Fruit fly (Drosophila melanogaster) whole organism, embryonic: ENCODE measurements around the gene Dbp73D.

ENCODE experiments used
- Aef1 ChIP-seq: fragments of 200-800 bp; sonication (Bioruptor generic); IDR thresholded peaks from 3 replicates; pipeline ENCODE4 v1.3.6; 2022; ENCODE audit warnings: missing biosample characterization, missing genetic modification characterization
- Atf-2 ChIP-seq: fragments of 200-800 bp; sonication (Bioruptor generic); optimal IDR thresholded peaks from 2 replicates; lab custom pipeline; 2016; ENCODE audit warnings: missing biosample characterization, missing genetic modification characterization
- CG10654 ChIP-seq: fragments of 200-800 bp; sonication (Bioruptor generic); optimal IDR thresholded peaks from 2 replicates; lab custom pipeline; 2016; ENCODE audit warnings: missing biosample characterization, missing genetic modification characterization
- CG10979 ChIP-seq: fragments of 200-800 bp; sonication (Bioruptor generic); optimal IDR thresholded peaks from 2 replicates; lab custom pipeline; 2018; ENCODE audit warnings: missing biosample characterization, mild to moderate bottlenecking, missing genetic modification characterization, moderate library complexity
- CG11696 ChIP-seq: fragments of 200-800 bp; sonication (Bioruptor generic); IDR thresholded peaks from 2 replicates; pipeline ENCODE4 v1.3.6; 2022; ENCODE audit warnings: missing biosample characterization, missing genetic modification characterization
- CG12769 ChIP-seq: fragments of 200-800 bp; sonication (Bioruptor generic); optimal IDR thresholded peaks from 2 replicates; lab custom pipeline; 2019; ENCODE audit warnings: missing biosample characterization, mild to moderate bottlenecking, missing genetic modification characterization, moderate library complexity
- CG12942 ChIP-seq: fragments of 200-800 bp; sonication (Bioruptor generic); optimal IDR thresholded peaks from 3 replicates; lab custom pipeline; 2016; ENCODE audit warnings: missing biosample characterization, missing genetic modification characterization
- CG13624 ChIP-seq: fragments of 200-800 bp; sonication (Bioruptor generic); optimal IDR thresholded peaks from 2 replicates; lab custom pipeline; 2016; ENCODE audit warnings: missing biosample characterization, missing genetic modification characterization
- CG13775 ChIP-seq: fragments of 200-800 bp; sonication (Bioruptor generic); optimal IDR thresholded peaks from 3 replicates; lab custom pipeline; 2017; ENCODE audit warnings: missing biosample characterization, mild to moderate bottlenecking, missing genetic modification characterization
- CG15601 ChIP-seq: fragments of 200-800 bp; sonication (Bioruptor generic); optimal IDR thresholded peaks from 3 replicates; lab custom pipeline; 2019; ENCODE audit warnings: missing biosample characterization, mild to moderate bottlenecking, missing genetic modification characterization, moderate library complexity
- CG17612 ChIP-seq: fragments of 200-800 bp; sonication (Bioruptor generic); IDR thresholded peaks from 2 replicates; pipeline ENCODE4 v1.3.6; 2022; ENCODE audit warnings: missing biosample characterization, missing genetic modification characterization
- CG18599 ChIP-seq: fragments of 200-800 bp; sonication (Bioruptor generic); optimal IDR thresholded peaks from 3 replicates; lab custom pipeline; 2017; ENCODE audit warnings: missing biosample characterization, missing genetic modification characterization, mild to moderate bottlenecking, moderate library complexity, missing genetic modification reagents
- CG2116 ChIP-seq: fragments of 200-800 bp; sonication (Bioruptor generic); optimal IDR thresholded peaks from 3 replicates; lab custom pipeline; 2018; ENCODE audit warnings: missing biosample characterization, mild to moderate bottlenecking, missing genetic modification characterization
- CG2129 ChIP-seq: fragments of 200-800 bp; sonication (Bioruptor generic); IDR thresholded peaks from 2 replicates; pipeline ENCODE4 v1.3.6; 2022; ENCODE audit warnings: missing biosample characterization, missing genetic modification characterization; ENCODE audit not compliant: partially characterized antibody
- CG2199 ChIP-seq: fragments of 200-800 bp; sonication (Bioruptor generic); IDR thresholded peaks from 3 replicates; pipeline ENCODE4 v1.3.6; 2022; ENCODE audit warnings: missing biosample characterization, missing genetic modification characterization
- CG31365 ChIP-seq: fragments of 200-800 bp; sonication (Bioruptor generic); optimal IDR thresholded peaks from 2 replicates; lab custom pipeline; 2018; ENCODE audit warnings: missing biosample characterization, mild to moderate bottlenecking, missing genetic modification characterization
- CG32532 ChIP-seq: fragments of 200-800 bp; sonication (Bioruptor generic); IDR thresholded peaks from 2 replicates; pipeline ENCODE4 v1.3.6; 2022; ENCODE audit warnings: missing biosample characterization, missing genetic modification characterization
- CG3847 ChIP-seq: fragments of 200-800 bp; sonication (Bioruptor generic); IDR thresholded peaks from 2 replicates; pipeline ENCODE4 v1.3.6; 2022; ENCODE audit warnings: missing biosample characterization, missing genetic modification characterization
- CG4360 ChIP-seq: fragments of 200-800 bp; sonication (Bioruptor generic); IDR thresholded peaks from 2 replicates; pipeline ENCODE4 v1.3.6; 2022; ENCODE audit warnings: missing biosample characterization, missing genetic modification characterization
- CG4730 ChIP-seq: fragments of 200-800 bp; sonication (Bioruptor generic); IDR thresholded peaks from 2 replicates; pipeline ENCODE4 v1.3.6; 2022; ENCODE audit warnings: missing biosample characterization, missing genetic modification characterization
- CG5245 ChIP-seq: fragments of 200-800 bp; sonication (Bioruptor generic); optimal IDR thresholded peaks from 3 replicates; lab custom pipeline; 2016; ENCODE audit warnings: missing biosample characterization, missing genetic modification characterization
- CG6791 ChIP-seq: fragments of 200-800 bp; sonication (Bioruptor generic); IDR thresholded peaks from 3 replicates; pipeline ENCODE4 v1.3.6; 2022; ENCODE audit warnings: missing biosample characterization, missing genetic modification characterization; ENCODE audit not compliant: partially characterized antibody
- CG7372 ChIP-seq: fragments of 200-800 bp; sonication (Bioruptor generic); IDR thresholded peaks from 2 replicates; pipeline ENCODE4 v1.3.6; 2022; ENCODE audit warnings: missing biosample characterization, missing genetic modification characterization
- CG7963 ChIP-seq: fragments of 200-800 bp; sonication (Bioruptor generic); IDR thresholded peaks from 3 replicates; pipeline ENCODE4 v1.3.6; 2022; ENCODE audit warnings: missing biosample characterization, missing genetic modification characterization; ENCODE audit not compliant: partially characterized antibody
- CG8388 ChIP-seq: fragments of 200-800 bp; sonication (Bioruptor generic); optimal IDR thresholded peaks from 2 replicates; lab custom pipeline; 2019; ENCODE audit warnings: missing biosample characterization, mild to moderate bottlenecking, missing genetic modification characterization, moderate library complexity
- Camta ChIP-seq: fragments of 200-800 bp; sonication (Bioruptor generic); optimal IDR thresholded peaks from 2 replicates; lab custom pipeline; 2016; ENCODE audit warnings: missing biosample characterization, missing genetic modification characterization
- Doc3 ChIP-seq: fragments of 200-800 bp; sonication (Bioruptor generic); IDR thresholded peaks from 3 replicates; pipeline ENCODE4 v1.3.6; 2022; ENCODE audit warnings: missing biosample characterization, missing genetic modification characterization; ENCODE audit not compliant: partially characterized antibody
- Dref ChIP-seq: fragments of 200-800 bp; sonication (Bioruptor generic); IDR thresholded peaks from 2 replicates; pipeline ENCODE4 v1.3.6; 2022; ENCODE audit warnings: missing biosample characterization, missing genetic modification characterization
- HLH3B ChIP-seq: fragments of 200-800 bp; sonication (Bioruptor generic); IDR thresholded peaks from 2 replicates; pipeline ENCODE4 v1.3.6; 2022; ENCODE audit warnings: missing biosample characterization, missing genetic modification characterization
- Hr39 ChIP-seq: fragments of >200 bp; optimal IDR thresholded peaks from 2 replicates; lab custom pipeline; 2017
- Hr78 ChIP-seq, 2 experiments: fragments of 200-800 bp in 1 of 2; fragments of >200 bp in 1 of 2; sonication (Bioruptor generic) in 1 of 2; optimal IDR thresholded peaks; 2 replicates each; lab custom pipeline; 2017 to 2019; ENCODE audit warnings: missing biosample characterization in 2 of 2, missing genetic modification characterization in 2 of 2, mild to moderate bottlenecking in 1 of 2, moderate library complexity in 1 of 2
- NfI ChIP-seq: fragments of 200-800 bp; sonication (Bioruptor generic); optimal IDR thresholded peaks from 3 replicates; lab custom pipeline; 2018; ENCODE audit warnings: missing biosample characterization, mild to moderate bottlenecking, missing genetic modification characterization, moderate library complexity
- Pdp1 ChIP-seq, 2 experiments: fragments of 200-800 bp; sonication (Bioruptor generic); optimal IDR thresholded peaks; 3 replicates each; lab custom pipeline; 2016; ENCODE audit warnings: missing biosample characterization in 2 of 2, missing genetic modification characterization in 2 of 2, mild to moderate bottlenecking in 1 of 2, moderate library complexity in 1 of 2
- ash1 ChIP-seq: fragments of 200-800 bp; sonication (Bioruptor generic); optimal IDR thresholded peaks from 2 replicates; lab custom pipeline; 2018; ENCODE audit warnings: missing biosample characterization, mild to moderate bottlenecking, missing genetic modification characterization
- bsh ChIP-seq, 2 experiments: fragments of 200-800 bp; sonication (Bioruptor generic); optimal IDR thresholded peaks; 2 replicates each; lab custom pipeline; 2017 to 2018; ENCODE audit warnings: mild to moderate bottlenecking in 2 of 2, missing biosample characterization in 2 of 2, missing genetic modification characterization in 2 of 2, moderate library complexity in 1 of 2
- cg ChIP-seq: fragments of 200-800 bp; sonication (Bioruptor generic); optimal IDR thresholded peaks from 3 replicates; lab custom pipeline; 2019; ENCODE audit warnings: missing biosample characterization, mild to moderate bottlenecking, missing genetic modification characterization, moderate library complexity
- croc ChIP-seq: fragments of 200-800 bp; sonication (Bioruptor generic); conservative IDR thresholded peaks from 3 replicates; pipeline ENCODE4 v1.3.6; 2022; ENCODE audit warnings: missing biosample characterization, missing genetic modification characterization
- ewg ChIP-seq: fragments of 200-800 bp; sonication (Bioruptor generic); optimal IDR thresholded peaks from 3 replicates; lab custom pipeline; 2017; ENCODE audit warnings: mild to moderate bottlenecking, missing biosample characterization, missing genetic modification reagents, missing genetic modification characterization
- exex ChIP-seq: fragments of 200-800 bp; sonication (Bioruptor generic); optimal IDR thresholded peaks from 4 replicates; lab custom pipeline; 2018; ENCODE audit warnings: missing biosample characterization, mild to moderate bottlenecking, missing genetic modification characterization, moderate library complexity
- fd64A ChIP-seq: fragments of 200-800 bp; sonication (Bioruptor generic); optimal IDR thresholded peaks from 3 replicates; lab custom pipeline; 2018; ENCODE audit warnings: missing biosample characterization, mild to moderate bottlenecking, missing genetic modification characterization
- gcm2 ChIP-seq: fragments of 200-800 bp; sonication (Bioruptor generic); optimal IDR thresholded peaks from 2 replicates; lab custom pipeline; 2016; ENCODE audit warnings: missing biosample characterization, missing genetic modification characterization
- lbe ChIP-seq: fragments of 200-800 bp; sonication (Bioruptor generic); optimal IDR thresholded peaks from 2 replicates; lab custom pipeline; 2016; ENCODE audit warnings: missing biosample characterization, mild to moderate bottlenecking, missing genetic modification characterization
- lilli ChIP-seq: fragments of 200-800 bp; sonication (Bioruptor generic); optimal IDR thresholded peaks from 3 replicates; lab custom pipeline; 2016; ENCODE audit warnings: missing biosample characterization, missing genetic modification characterization
- pb ChIP-seq: fragments of 200-800 bp; sonication (Bioruptor generic); optimal IDR thresholded peaks from 3 replicates; lab custom pipeline; 2016; ENCODE audit warnings: missing biosample characterization, missing genetic modification characterization
- ranshi ChIP-seq: fragments of 200-800 bp; sonication (Bioruptor generic); IDR thresholded peaks from 2 replicates; pipeline ENCODE4 v1.3.6; 2022; ENCODE audit warnings: missing biosample characterization, missing genetic modification characterization
- stc ChIP-seq: fragments of 200-800 bp; sonication (Bioruptor generic); IDR thresholded peaks from 2 replicates; pipeline ENCODE4 v1.3.6; 2022; ENCODE audit warnings: missing biosample characterization, missing genetic modification characterization
- stwl ChIP-seq: fragments of 200-800 bp; sonication (Bioruptor generic); optimal IDR thresholded peaks from 3 replicates; lab custom pipeline; 2018; ENCODE audit warnings: missing biosample characterization, mild to moderate bottlenecking, missing genetic modification characterization, moderate library complexity
- trh ChIP-seq: fragments of 200-800 bp; sonication (Bioruptor generic); optimal IDR thresholded peaks from 2 replicates; lab custom pipeline; 2016; ENCODE audit warnings: missing biosample characterization, missing genetic modification characterization
- wdn ChIP-seq: fragments of 200-800 bp; sonication (Bioruptor generic); IDR thresholded peaks from 2 replicates; pipeline ENCODE4 v1.3.6; 2022; ENCODE audit warnings: missing biosample characterization, missing genetic modification characterization
- yki ChIP-seq: fragments of >200 bp; optimal IDR thresholded peaks from 3 replicates; lab custom pipeline; 2018

Gene Dbp73D

DNA sequence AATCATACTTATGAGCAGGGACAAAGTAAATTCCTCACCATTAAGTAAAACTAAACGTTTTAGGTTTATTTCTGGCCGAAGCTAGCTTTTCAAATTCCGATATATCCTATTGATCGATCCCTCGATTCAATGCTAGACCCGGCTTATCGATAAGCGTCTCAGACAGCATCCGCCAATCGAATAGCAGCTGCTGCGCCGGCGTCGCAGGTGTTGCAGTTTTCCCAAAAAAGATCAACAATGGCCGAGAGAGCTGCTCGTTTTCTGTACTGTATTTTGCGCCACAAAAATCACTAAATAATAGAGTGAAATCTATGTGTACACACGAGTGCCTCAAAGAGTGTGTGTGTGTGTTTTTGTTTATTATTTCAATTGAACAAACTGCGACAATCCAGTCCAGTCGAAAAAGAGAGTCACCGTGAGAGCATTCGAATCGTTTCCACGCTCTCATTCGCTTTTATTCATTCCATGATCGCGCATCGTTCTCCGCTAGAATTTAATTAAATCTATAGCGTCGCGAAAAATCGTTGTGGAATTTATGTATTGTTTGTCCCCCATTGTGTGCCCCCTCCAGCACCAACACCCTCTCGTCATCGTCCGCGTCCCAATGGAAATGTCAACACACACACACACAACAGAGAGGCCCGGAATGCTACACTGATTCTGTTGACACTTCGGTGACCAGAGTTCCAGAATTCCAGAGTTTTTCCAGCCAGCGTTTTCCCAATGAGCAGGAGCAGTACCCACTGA lies 17.0 kb downstream of the Dbp73D start (continued):
- TF ChIP-seq ewg (GFP tag; lab: Kevin White, UChicago) (no peak), yki (lab: Kevin White, UChicago) (no peak), Dref (GFP tag; lab: Robert Waterston, UW) (peak; percentile 72), ranshi (no peak), CG13624 (GFP tag; lab: Kevin White, UChicago) (no peak), Atf-2 (GFP tag; lab: Kevin White, UChicago) (no peak), gcm2 (no peak), stwl (tag; lab: Kevin White, UChicago) (peak; percentile 31), Doc3 (GFP tag; lab: Robert Waterston, UW) (peak; percentile 59; the same call in 1 of the 3 replicates), CG5245 (no peak), wdn (GFP tag; lab: Robert Waterston, UW) (no peak), ash1 (GFP tag; lab: Kevin White, UChicago) (no peak), CG17612 (no peak), exex (no peak), Hr78 (GFP tag; optimal IDR thresholded peaks at IDR 0.05; lab: Kevin White, UChicago) (no peak), CG12942 (GFP tag; lab: Kevin White, UChicago) (no peak), pb (GFP tag; lab: Kevin White, UChicago) (no peak), Hr39 (no peak), CG2116 (peak; percentile 65), stc (no peak), CG15601 (tag; lab: Kevin White, UChicago) (no peak), HLH3B (GFP tag; lab: Robert Waterston, UW) (no peak), CG3847 (GFP tag; lab: Robert Waterston, UW) (no peak), CG18599 (no peak), bsh (GFP tag; optimal IDR thresholded peaks at IDR 0.05; lab: Kevin White, UChicago) (no peak), CG11696 (0 out of 2 replicates have a peak, but pooled peaks have one; percentile 49), Pdp1 (GFP tag; optimal IDR thresholded peaks at IDR 0.05; lab: Kevin White, UChicago) (no peak), CG10654 (GFP tag; lab: Kevin White, UChicago) (no peak), CG31365 (tag; lab: Kevin White, UChicago) (no peak), CG12769 (tag; lab: Kevin White, UChicago) (no peak), CG2129 (no peak), CG7963 (GFP tag; lab: Robert Waterston, UW) (peak; percentile 60; the same call in 2 of the 3 replicates), CG7372 (no peak), croc (GFP tag; lab: Robert Waterston, UW) (no peak), CG10979 (no peak), CG32532 (GFP tag; lab: Robert Waterston, UW) (no peak), CG2199 (no peak), NfI (GFP tag; lab: Kevin White, UChicago) (no peak), CG8388 (GFP tag; lab: Kevin White, UChicago) (no peak), cg (peak; percentile 54), trh (GFP tag; lab: Kevin White, UChicago) (no peak), Camta (no peak), CG4730 (GFP tag; lab: Robert Waterston, UW) (no peak), CG6791 (GFP tag; lab: Robert Waterston, UW) (peak; percentile 61; the same call in 1 of the 3 replicates), CG13775 (GFP tag; lab: Kevin White, UChicago) (no peak), lilli (GFP tag; lab: Kevin White, UChicago) (no peak), fd64A (GFP tag; lab: Kevin White, UChicago) (no peak), lbe (GFP tag; lab: Kevin White, UChicago) (no peak), CG4360 (no peak), Aef1 (GFP tag; lab: Robert Waterston, UW) (no peak)
